Fruit fly (Drosophila melanogaster) whole organism, embryonic: ENCODE results near the gene Spec2.

Experiments
- Adf1 ChIP-seq: fragments of 200-800 bp; sonication (Bioruptor generic); IDR thresholded peaks from 2 replicates; pipeline ENCODE4 v1.3.6; 2022; ENCODE audit warnings: missing biosample characterization, missing genetic modification characterization
- CG11456 ChIP-seq: fragments of 200-800 bp; sonication (Bioruptor generic); IDR thresholded peaks from 3 replicates; pipeline ENCODE4 v1.3.6; 2022; ENCODE audit warnings: missing biosample characterization, missing genetic modification characterization
- CG12071 ChIP-seq: fragments of 200-800 bp; sonication (Bioruptor generic); optimal IDR thresholded peaks from 3 replicates; lab custom pipeline; 2018; ENCODE audit warnings: missing biosample characterization, mild to moderate bottlenecking, missing genetic modification characterization
- CG12299 ChIP-seq: fragments of 200-800 bp; sonication (Bioruptor generic); optimal IDR thresholded peaks from 2 replicates; lab custom pipeline; 2018; ENCODE audit warnings: missing biosample characterization, mild to moderate bottlenecking, missing genetic modification characterization
- CG1233 ChIP-seq: fragments of 200-800 bp; sonication (Bioruptor generic); optimal IDR thresholded peaks from 4 replicates; lab custom pipeline; 2018; ENCODE audit warnings: missing biosample characterization, mild to moderate bottlenecking, missing genetic modification characterization
- CG12391 ChIP-seq: fragments of 200-800 bp; sonication (Bioruptor generic); optimal IDR thresholded peaks from 3 replicates; lab custom pipeline; 2018; ENCODE audit warnings: missing biosample characterization, mild to moderate bottlenecking, missing genetic modification characterization, moderate library complexity
- CG14710 ChIP-seq: fragments of 200-800 bp; sonication (Bioruptor generic); optimal IDR thresholded peaks from 3 replicates; lab custom pipeline; 2019; ENCODE audit warnings: missing biosample characterization, mild to moderate bottlenecking, missing genetic modification characterization, moderate library complexity
- CG17186 ChIP-seq: fragments of 200-800 bp; sonication (Bioruptor generic); optimal IDR thresholded peaks from 3 replicates; lab custom pipeline; 2017; ENCODE audit warnings: missing biosample characterization, missing genetic modification reagents, missing genetic modification characterization
- CG18011 ChIP-seq: fragments of 200-800 bp; sonication (Bioruptor generic); optimal IDR thresholded peaks from 2 replicates; lab custom pipeline; 2017; ENCODE audit warnings: missing biosample characterization, missing genetic modification characterization, mild to moderate bottlenecking, moderate library complexity, missing genotype
- CG3163 ChIP-seq: fragments of 200-800 bp; sonication (Bioruptor generic); optimal IDR thresholded peaks from 3 replicates; lab custom pipeline; 2016; ENCODE audit warnings: missing biosample characterization, missing genetic modification characterization
- CG32767 ChIP-seq: fragments of 200-800 bp; sonication (Bioruptor generic); IDR thresholded peaks from 2 replicates; pipeline ENCODE4 v1.3.6; 2022; ENCODE audit warnings: missing biosample characterization, missing genetic modification characterization
- CG3281 ChIP-seq: fragments of 200-800 bp; sonication (Bioruptor generic); optimal IDR thresholded peaks from 3 replicates; lab custom pipeline; 2017; ENCODE audit warnings: missing biosample characterization, mild to moderate bottlenecking, missing genetic modification characterization
- CG33213 ChIP-seq: fragments of 200-800 bp; sonication (Bioruptor generic); optimal IDR thresholded peaks from 3 replicates; lab custom pipeline; 2016; ENCODE audit warnings: missing biosample characterization, missing genetic modification characterization
- CG33557 ChIP-seq: fragments of 200-800 bp; sonication (Bioruptor generic); optimal IDR thresholded peaks from 2 replicates; lab custom pipeline; 2019; ENCODE audit warnings: missing biosample characterization, mild to moderate bottlenecking, missing genetic modification characterization, moderate library complexity
- CG4328 ChIP-seq: fragments of 200-800 bp; sonication (Bioruptor generic); optimal IDR thresholded peaks from 3 replicates; lab custom pipeline; 2017; ENCODE audit warnings: missing biosample characterization, missing genetic modification reagents, missing genetic modification characterization
- CG4820 ChIP-seq: fragments of 200-800 bp; sonication (Bioruptor generic); optimal IDR thresholded peaks from 3 replicates; lab custom pipeline; 2016; ENCODE audit warnings: missing biosample characterization, missing genetic modification characterization
- CG5180 ChIP-seq: fragments of 200-800 bp; sonication (Bioruptor generic); optimal IDR thresholded peaks from 3 replicates; lab custom pipeline; 2017; ENCODE audit warnings: missing biosample characterization, missing genetic modification characterization, mild to moderate bottlenecking, moderate library complexity, missing genetic modification reagents
- CG5245 ChIP-seq: fragments of 200-800 bp; sonication (Bioruptor generic); optimal IDR thresholded peaks from 3 replicates; lab custom pipeline; 2016; ENCODE audit warnings: missing biosample characterization, missing genetic modification characterization
- CG6854 ChIP-seq: fragments of 200-800 bp; sonication (Bioruptor generic); optimal IDR thresholded peaks from 3 replicates; lab custom pipeline; 2017; ENCODE audit warnings: missing biosample characterization, mild to moderate bottlenecking, missing genetic modification characterization
- CG7963 ChIP-seq: fragments of 200-800 bp; sonication (Bioruptor generic); IDR thresholded peaks from 3 replicates; pipeline ENCODE4 v1.3.6; 2022; ENCODE audit warnings: missing biosample characterization, missing genetic modification characterization; ENCODE audit not compliant: partially characterized antibody
- CG8388 ChIP-seq: fragments of 200-800 bp; sonication (Bioruptor generic); optimal IDR thresholded peaks from 2 replicates; lab custom pipeline; 2019; ENCODE audit warnings: missing biosample characterization, mild to moderate bottlenecking, missing genetic modification characterization, moderate library complexity
- CG9932 ChIP-seq: fragments of 200-800 bp; sonication (Bioruptor generic); IDR thresholded peaks from 2 replicates; pipeline ENCODE4 v1.3.6; 2022; ENCODE audit warnings: missing biosample characterization, missing genetic modification characterization
- Doc3 ChIP-seq: fragments of 200-800 bp; sonication (Bioruptor generic); IDR thresholded peaks from 3 replicates; pipeline ENCODE4 v1.3.6; 2022; ENCODE audit warnings: missing biosample characterization, missing genetic modification characterization; ENCODE audit not compliant: partially characterized antibody
- Dp ChIP-seq: fragments of 200-800 bp; sonication (Bioruptor generic); optimal IDR thresholded peaks from 2 replicates; lab custom pipeline; 2018; ENCODE audit warnings: missing biosample characterization, mild to moderate bottlenecking, missing genetic modification characterization, moderate library complexity
- HLH54F ChIP-seq: fragments of 200-800 bp; sonication (Bioruptor generic); optimal IDR thresholded peaks from 3 replicates; lab custom pipeline; 2016; ENCODE audit warnings: missing biosample characterization, missing genetic modification characterization
- Jarid2 ChIP-seq: fragments of 200-800 bp; sonication (Bioruptor generic); optimal IDR thresholded peaks from 3 replicates; lab custom pipeline; 2017; ENCODE audit warnings: mild to moderate bottlenecking, missing biosample characterization, missing genetic modification reagents, missing genetic modification characterization
- MTF-1 ChIP-seq: fragments of 200-800 bp; sonication (Bioruptor generic); optimal IDR thresholded peaks from 2 replicates; lab custom pipeline; 2018; ENCODE audit warnings: missing biosample characterization, mild to moderate bottlenecking, missing genetic modification characterization, borderline replicate concordance
- Max ChIP-seq: fragments of 200-800 bp; sonication (Bioruptor generic); optimal IDR thresholded peaks from 2 replicates; lab custom pipeline; 2016; ENCODE audit warnings: missing biosample characterization, mild to moderate bottlenecking, missing genetic modification characterization
- Trl ChIP-seq, 3 experiments: fragments of >200 bp in 2 of 3; fragments of 200-800 bp in 1 of 3; sonication (Bioruptor generic) in 1 of 3; optimal IDR thresholded peaks; 2 replicates in 1 of 3; 3 replicates in 2 of 3; lab custom pipeline; 2016 to 2017; ENCODE audit warnings: missing biosample characterization in 1 of 3, missing genetic modification characterization in 1 of 3
- ara ChIP-seq: fragments of 200-800 bp; sonication (Bioruptor generic); IDR thresholded peaks from 2 replicates; pipeline ENCODE4 v1.3.6; 2022; ENCODE audit warnings: missing biosample characterization, missing genetic modification characterization
- bowl ChIP-seq: fragments of 200-800 bp; sonication (Bioruptor generic); IDR thresholded peaks from 2 replicates; pipeline ENCODE4 v1.3.6; 2022; ENCODE audit warnings: missing biosample characterization, missing genetic modification characterization
- cas ChIP-seq: fragments of 200-800 bp; sonication (Bioruptor generic); IDR thresholded peaks from 2 replicates; pipeline ENCODE4 v1.3.6; 2022; ENCODE audit warnings: missing biosample characterization, missing genetic modification characterization
- dan ChIP-seq: fragments of 200-800 bp; sonication (Bioruptor generic); IDR thresholded peaks from 2 replicates; pipeline ENCODE4 v1.3.6; 2022; ENCODE audit warnings: missing biosample characterization, missing genetic modification characterization
- exex ChIP-seq: fragments of 200-800 bp; sonication (Bioruptor generic); optimal IDR thresholded peaks from 4 replicates; lab custom pipeline; 2018; ENCODE audit warnings: missing biosample characterization, mild to moderate bottlenecking, missing genetic modification characterization, moderate library complexity
- fd102C ChIP-seq: fragments of 200-800 bp; sonication (Bioruptor generic); optimal IDR thresholded peaks from 2 replicates; lab custom pipeline; 2018; ENCODE audit warnings: missing biosample characterization, mild to moderate bottlenecking, missing genetic modification characterization, moderate library complexity
- gsb-n ChIP-seq: fragments of 200-800 bp; sonication (Bioruptor generic); optimal IDR thresholded peaks from 3 replicates; lab custom pipeline; 2018; ENCODE audit warnings: missing biosample characterization, mild to moderate bottlenecking, missing genetic modification characterization
- her ChIP-seq: fragments of 200-800 bp; sonication (Bioruptor generic); optimal IDR thresholded peaks from 2 replicates; lab custom pipeline; 2016; ENCODE audit warnings: missing biosample characterization, missing genetic modification characterization
- lbe ChIP-seq: fragments of 200-800 bp; sonication (Bioruptor generic); optimal IDR thresholded peaks from 2 replicates; lab custom pipeline; 2016; ENCODE audit warnings: missing biosample characterization, mild to moderate bottlenecking, missing genetic modification characterization
- lilli ChIP-seq: fragments of 200-800 bp; sonication (Bioruptor generic); optimal IDR thresholded peaks from 3 replicates; lab custom pipeline; 2016; ENCODE audit warnings: missing biosample characterization, missing genetic modification characterization
- lola ChIP-seq, 3 experiments: fragments of >200 bp in 2 of 3; fragments of 200-800 bp in 1 of 3; sonication (Bioruptor generic) in 1 of 3; optimal IDR thresholded peaks; 2 replicates each; lab custom pipeline; 2017 to 2019; ENCODE audit warnings: missing biosample characterization in 3 of 3, missing genetic modification characterization in 3 of 3, mild to moderate bottlenecking in 1 of 3, moderate library complexity in 1 of 3
- maf-S ChIP-seq: fragments of 200-800 bp; sonication (Bioruptor generic); optimal IDR thresholded peaks from 2 replicates; lab custom pipeline; 2016; ENCODE audit warnings: missing biosample characterization, missing genetic modification characterization
- peb ChIP-seq: fragments of 200-800 bp; sonication (Bioruptor generic); IDR thresholded peaks from 2 replicates; pipeline ENCODE4 v1.3.6; 2022; ENCODE audit warnings: missing biosample characterization, missing genetic modification characterization
- psq ChIP-seq: fragments of 200-800 bp; sonication (Bioruptor generic); optimal IDR thresholded peaks from 2 replicates; lab custom pipeline; 2017; ENCODE audit warnings: missing biosample characterization, missing genetic modification characterization
- ro ChIP-seq: fragments of 200-800 bp; sonication (Bioruptor generic); IDR thresholded peaks from 2 replicates; pipeline ENCODE4 v1.3.6; 2022; ENCODE audit warnings: missing biosample characterization, missing genetic modification characterization
- schlank ChIP-seq: fragments of 200-800 bp; sonication (Bioruptor generic); optimal IDR thresholded peaks from 2 replicates; lab custom pipeline; 2018; ENCODE audit warnings: missing biosample characterization, mild to moderate bottlenecking, missing genetic modification characterization
- sd ChIP-seq: fragments of 200-800 bp; sonication (Bioruptor generic); optimal IDR thresholded peaks from 3 replicates; lab custom pipeline; 2018; ENCODE audit warnings: missing biosample characterization, mild to moderate bottlenecking, missing genetic modification characterization, moderate library complexity
- trh ChIP-seq: fragments of 200-800 bp; sonication (Bioruptor generic); optimal IDR thresholded peaks from 2 replicates; lab custom pipeline; 2016; ENCODE audit warnings: missing biosample characterization, missing genetic modification characterization
- twi ChIP-seq: fragments of 200-800 bp; optimal IDR thresholded peaks from 2 replicates; lab custom pipeline; 2019; ENCODE audit warnings: missing biosample characterization, mild to moderate bottlenecking, missing genetic modification characterization, moderate library complexity
- zf30C ChIP-seq: fragments of 200-800 bp; sonication (Bioruptor generic); optimal IDR thresholded peaks from 3 replicates; lab custom pipeline; 2018; ENCODE audit warnings: missing biosample characterization, mild to moderate bottlenecking, missing genetic modification characterization

The Spec2 gene

dm6 chr3R:5654692-5655181, 30.8 kb upstream of the Spec2 start, which contains the start of the genes elm and MED27 (continued):
- peak; percentile 80 for TF ChIP-seq psq (GFP tag; lab: Kevin White, UChicago)
- TF ChIP-seq maf-S (GFP tag; lab: Kevin White, UChicago) = peak; percentile 89
- peak; percentile 95 for TF ChIP-seq CG12391
- TF ChIP-seq CG5245 (GFP tag; lab: Kevin White, UChicago) = peak; percentile 88
- peak; percentile 88 for TF ChIP-seq CG8388 (GFP tag; lab: Kevin White, UChicago)
- TF ChIP-seq CG33557 (GFP tag; lab: Kevin White, UChicago) = peak; percentile 88
- TF ChIP-seq CG11456 (GFP tag; lab: Robert Waterston, UW) = peak; percentile 94
- peak; percentile 70 for TF ChIP-seq CG3163 (GFP tag; lab: Kevin White, UChicago)
- peak; percentile 92 for TF ChIP-seq trh (GFP tag; lab: Kevin White, UChicago)
- 0 out of 2 replicates have a peak, but pooled peaks have one; percentile 42 for TF ChIP-seq bowl (GFP tag; lab: Robert Waterston, UW)
- peak; percentile 94 for TF ChIP-seq HLH54F (GFP tag; lab: Kevin White, UChicago)
- peak; percentile 77 for TF ChIP-seq CG12299 (tag; lab: Kevin White, UChicago)
- TF ChIP-seq CG18011 (GFP tag; lab: Kevin White, UChicago) = peak; percentile 84
- TF ChIP-seq CG14710 = peak; percentile 96
- peak; percentile 85 for TF ChIP-seq peb
- TF ChIP-seq schlank (tag; lab: Kevin White, UChicago) = peak; percentile 53
- peak; percentile 92 for TF ChIP-seq dan (GFP tag; lab: Robert Waterston, UW)
- peak; percentile 96 for TF ChIP-seq Doc3 (GFP tag; lab: Robert Waterston, UW)
- no peak for TF ChIP-seq CG5180 (GFP tag; lab: Kevin White, UChicago)
- TF ChIP-seq lbe (GFP tag; lab: Kevin White, UChicago) = peak; percentile 89
- TF ChIP-seq CG4328 (GFP tag; lab: Kevin White, UChicago) = peak; percentile 81
- TF ChIP-seq gsb-n = no peak
- peak; percentile 96 for TF ChIP-seq Max (GFP tag; lab: Kevin White, UChicago)
- peak; percentile 98 for TF ChIP-seq lilli (GFP tag; lab: Kevin White, UChicago)
- TF ChIP-seq CG9932 (GFP tag; lab: Robert Waterston, UW) = peak; percentile 98
- TF ChIP-seq CG32767 (GFP tag; lab: Robert Waterston, UW) = peak; percentile 91
- TF ChIP-seq sd (tag; lab: Kevin White, UChicago) = peak; percentile 91
- peak; percentile 87 for TF ChIP-seq ro
- TF ChIP-seq lola (GFP tag; optimal IDR thresholded peaks at IDR 0.05; lab: Kevin White, UChicago) = peak in 1 of 3 experiments; percentile 93
- TF ChIP-seq Adf1 = peak; percentile 74
- TF ChIP-seq zf30C (GFP tag; lab: Kevin White, UChicago) = no peak
- TF ChIP-seq CG33213 (GFP tag; lab: Kevin White, UChicago) = peak; percentile 94
- peak; percentile 90 for TF ChIP-seq twi (tag; lab: Kevin White, UChicago)
- peak; percentile 86 for TF ChIP-seq cas (GFP tag; lab: Robert Waterston, UW)
- TF ChIP-seq exex (tag; lab: Kevin White, UChicago) = peak; percentile 64
- TF ChIP-seq Dp (GFP tag; lab: Kevin White, UChicago) = peak; percentile 25
- TF ChIP-seq CG17186 (GFP tag; lab: Kevin White, UChicago) = peak; percentile 82
- TF ChIP-seq MTF-1 (GFP tag; lab: Kevin White, UChicago) = peak; percentile 68
- no peak for TF ChIP-seq Trl (optimal IDR thresholded peaks at IDR 0.05; lab: Kevin White, UChicago)
- peak; percentile 93 for TF ChIP-seq Trl (GFP tag; optimal IDR thresholded peaks at IDR 0.05; lab: Kevin White, UChicago)
- TF ChIP-seq her (GFP tag; lab: Kevin White, UChicago) = peak; percentile 73
- peak; percentile 87 for TF ChIP-seq CG1233
- peak; percentile 61 for TF ChIP-seq CG6854 (GFP tag; lab: Kevin White, UChicago)
- TF ChIP-seq CG4820 = peak; percentile 91
- peak; percentile 70 for TF ChIP-seq Jarid2 (GFP tag; lab: Kevin White, UChicago)
- peak; percentile 15 for TF ChIP-seq CG12071
- peak; percentile 85 for TF ChIP-seq CG3281 (GFP tag; lab: Kevin White, UChicago)
- peak; percentile 79 for TF ChIP-seq fd102C (GFP tag; lab: Kevin White, UChicago)
- TF ChIP-seq ara (GFP tag; lab: Robert Waterston, UW) = peak; percentile 90
- TF ChIP-seq CG7963 (GFP tag; lab: Robert Waterston, UW) = peak; percentile 58; the same call in 1 of the 3 replicates
